Fruit fly (Drosophila melanogaster) whole organism, embryonic: ENCODE measurements around the gene BomT3.

Experiments used
- CG3995 ChIP-seq: fragments of 200-800 bp; sonication (Bioruptor generic); optimal IDR thresholded peaks from 3 replicates; lab custom pipeline; 2016; ENCODE audit warnings: missing biosample characterization, missing genetic modification characterization
- CG6272 ChIP-seq: fragments of 200-800 bp; sonication (Bioruptor generic); IDR thresholded peaks from 2 replicates; pipeline ENCODE4 v1.3.6; 2022; ENCODE audit warnings: missing biosample characterization, missing genetic modification characterization
- CG7271 ChIP-seq: fragments of 200-800 bp; sonication (Bioruptor generic); optimal IDR thresholded peaks from 2 replicates; lab custom pipeline; 2018; ENCODE audit warnings: missing biosample characterization, mild to moderate bottlenecking, missing genetic modification characterization, moderate library complexity
- Stat92E ChIP-seq, 3 experiments: fragments of >200 bp in 2 of 3; fragments of 200-800 bp in 1 of 3; sonication (Bioruptor generic) in 1 of 3; optimal IDR thresholded peaks; 2 replicates each; lab custom pipeline; 2017 to 2019; ENCODE audit warnings: missing biosample characterization in 3 of 3, missing genetic modification characterization in 3 of 3, mild to moderate bottlenecking in 1 of 3, moderate library complexity in 1 of 3
- dm ChIP-seq: fragments of 200-800 bp; sonication (Bioruptor generic); optimal IDR thresholded peaks from 3 replicates; lab custom pipeline; 2016; ENCODE audit warnings: missing biosample characterization, missing genetic modification characterization
- gce ChIP-seq: fragments of 200-800 bp; sonication (Bioruptor generic); IDR thresholded peaks from 3 replicates; pipeline ENCODE4 v1.3.6; 2022; ENCODE audit warnings: missing biosample characterization, missing genetic modification characterization
- kah ChIP-seq: fragments of 200-800 bp; sonication (Bioruptor generic); optimal IDR thresholded peaks from 2 replicates; lab custom pipeline; 2018; ENCODE audit warnings: missing biosample characterization, mild to moderate bottlenecking, missing genetic modification characterization
- kay ChIP-seq: fragments of 200-800 bp; sonication (Bioruptor generic); optimal IDR thresholded peaks from 2 replicates; lab custom pipeline; 2016; ENCODE audit warnings: missing biosample characterization, missing genetic modification characterization
- lola ChIP-seq, 3 experiments: fragments of >200 bp in 2 of 3; fragments of 200-800 bp in 1 of 3; sonication (Bioruptor generic) in 1 of 3; optimal IDR thresholded peaks; 2 replicates each; lab custom pipeline; 2017 to 2019; ENCODE audit warnings: missing biosample characterization in 3 of 3, missing genetic modification characterization in 3 of 3, mild to moderate bottlenecking in 1 of 3, moderate library complexity in 1 of 3
- phol ChIP-seq: fragments of 200-800 bp; sonication (Bioruptor generic); optimal IDR thresholded peaks from 3 replicates; lab custom pipeline; 2018; ENCODE audit warnings: missing biosample characterization, mild to moderate bottlenecking, missing genetic modification characterization, moderate library complexity
- salm ChIP-seq: fragments of 200-800 bp; sonication (Bioruptor generic); optimal IDR thresholded peaks from 2 replicates; lab custom pipeline; 2018; ENCODE audit warnings: missing biosample characterization, mild to moderate bottlenecking, missing genetic modification characterization
- sens-2 ChIP-seq: fragments of 200-800 bp; sonication (Bioruptor generic); IDR thresholded peaks from 2 replicates; pipeline ENCODE4 v1.3.6; 2022; ENCODE audit warnings: missing biosample characterization, missing genetic modification characterization
- twi ChIP-seq: fragments of 200-800 bp; optimal IDR thresholded peaks from 2 replicates; lab custom pipeline; 2019; ENCODE audit warnings: missing biosample characterization, mild to moderate bottlenecking, missing genetic modification characterization, moderate library complexity

dm6 chr3R:22086775-22087174 lies 578 bp upstream of the BomT3 start, which contains the start of gene BomBc3:
- no peak for TF ChIP-seq CG7271 (tag; lab: Kevin White, UChicago)
- no peak for TF ChIP-seq CG3995 (GFP tag; lab: Kevin White, UChicago)
- no peak for TF ChIP-seq Stat92E (GFP tag; optimal IDR thresholded peaks at IDR 0.05; lab: Kevin White, UChicago)
- no peak for TF ChIP-seq CG6272 (GFP tag; lab: Robert Waterston, UW)
- no peak for TF ChIP-seq phol
- TF ChIP-seq dm (GFP tag; lab: Kevin White, UChicago), result no peak
- no peak for TF ChIP-seq kah (GFP tag; lab: Kevin White, UChicago)
- no peak for TF ChIP-seq twi (tag; lab: Kevin White, UChicago)
- no peak for TF ChIP-seq lola (GFP tag; optimal IDR thresholded peaks at IDR 0.05; lab: Kevin White, UChicago)
- no peak for TF ChIP-seq kay (GFP tag; lab: Kevin White, UChicago)
- no peak for TF ChIP-seq gce (GFP tag; lab: Robert Waterston, UW)
- no peak for TF ChIP-seq salm (tag; lab: Kevin White, UChicago)
- TF ChIP-seq sens-2 (GFP tag; lab: Robert Waterston, UW), result no peak
